Fruit fly (Drosophila melanogaster) whole organism, prepupa: ENCODE data around the gene CG12009.

ENCODE experiments used
- Blimp-1 ChIP-seq: fragments of 200-800 bp; sonication (Bioruptor generic); optimal IDR thresholded peaks from 3 replicates; lab custom pipeline; 2017; ENCODE audit warnings: missing biosample characterization, missing genetic modification characterization, mild to moderate bottlenecking, moderate library complexity, missing genetic modification reagents
- CG10669 ChIP-seq: fragments of 200-800 bp; sonication (Bioruptor generic); optimal IDR thresholded peaks from 3 replicates; lab custom pipeline; 2018; ENCODE audit warnings: missing biosample characterization, mild to moderate bottlenecking, missing genetic modification characterization, moderate library complexity
- CG11294 ChIP-seq: fragments of 200-800 bp; sonication (Bioruptor generic); IDR thresholded peaks from 2 replicates; pipeline ENCODE4 v1.3.6; 2022; ENCODE audit warnings: missing biosample characterization, missing genetic modification characterization
- CG11762 ChIP-seq: fragments of 200-800 bp; sonication (Bioruptor generic); optimal IDR thresholded peaks from 3 replicates; lab custom pipeline; 2016; ENCODE audit warnings: missing biosample characterization, missing genetic modification characterization; ENCODE audit not compliant: insufficient read depth
- CG15336 ChIP-seq: fragments of 200-800 bp; sonication (Bioruptor generic); IDR thresholded peaks from 2 replicates; pipeline ENCODE4 v1.3.6; 2022; ENCODE audit warnings: missing biosample characterization, missing genetic modification characterization
- CG1621 ChIP-seq: fragments of 200-800 bp; sonication (Bioruptor generic); optimal IDR thresholded peaks from 3 replicates; lab custom pipeline; 2018; ENCODE audit warnings: missing biosample characterization, mild to moderate bottlenecking, missing genetic modification characterization
- CG32006 ChIP-seq: fragments of 200-800 bp; sonication (Bioruptor generic); optimal IDR thresholded peaks from 3 replicates; lab custom pipeline; 2017; ENCODE audit warnings: missing biosample characterization, mild to moderate bottlenecking, missing genetic modification characterization
- CG3919 ChIP-seq: fragments of 200-800 bp; sonication (Bioruptor generic); optimal IDR thresholded peaks from 3 replicates; lab custom pipeline; 2016; ENCODE audit warnings: missing biosample characterization, missing genetic modification characterization
- CG4318 ChIP-seq: fragments of 200-800 bp; sonication (Bioruptor generic); optimal IDR thresholded peaks from 3 replicates; lab custom pipeline; 2017; ENCODE audit warnings: missing biosample characterization, mild to moderate bottlenecking, missing genetic modification characterization
- CG6163 ChIP-seq: fragments of 200-800 bp; sonication (Bioruptor generic); IDR thresholded peaks from 3 replicates; pipeline ENCODE4 v1.3.6; 2022; ENCODE audit warnings: missing biosample characterization, missing genetic modification characterization
- CG6792 ChIP-seq: fragments of 200-800 bp; sonication (Bioruptor generic); optimal IDR thresholded peaks from 3 replicates; lab custom pipeline; 2016; ENCODE audit warnings: missing biosample characterization, missing genetic modification characterization
- CG6854 ChIP-seq: fragments of 200-800 bp; sonication (Bioruptor generic); optimal IDR thresholded peaks from 2 replicates; lab custom pipeline; 2017; ENCODE audit warnings: missing biosample characterization, mild to moderate bottlenecking, missing genetic modification characterization
- CG7368 ChIP-seq: fragments of 200-800 bp; sonication (Bioruptor generic); optimal IDR thresholded peaks from 3 replicates; lab custom pipeline; 2016; ENCODE audit warnings: missing biosample characterization, missing genetic modification characterization
- CG8632 ChIP-seq: fragments of 200-800 bp; sonication (Bioruptor generic); optimal IDR thresholded peaks from 3 replicates; lab custom pipeline; 2016; ENCODE audit warnings: missing biosample characterization, missing genetic modification characterization
- CG9139 ChIP-seq: fragments of 200-800 bp; sonication (Bioruptor generic); optimal IDR thresholded peaks from 3 replicates; lab custom pipeline; 2017; ENCODE audit warnings: missing biosample characterization, mild to moderate bottlenecking, missing genetic modification characterization
- Eip75B ChIP-seq: fragments of 200-800 bp; sonication (Bioruptor generic); optimal IDR thresholded peaks from 3 replicates; lab custom pipeline; 2016; ENCODE audit warnings: missing biosample characterization, missing genetic modification characterization
- Eip78C ChIP-seq: fragments of 200-800 bp; sonication (Bioruptor generic); peaks from one replicate; lab custom pipeline; 2016; ENCODE audit warnings: missing biosample characterization, missing genetic modification characterization
- Eip93F ChIP-seq: fragments of 200-800 bp; sonication (Bioruptor generic); optimal IDR thresholded peaks from 2 replicates; lab custom pipeline; 2016; ENCODE audit warnings: missing biosample characterization, mild to moderate bottlenecking, missing genetic modification characterization
- Ets96B ChIP-seq: fragments of 200-800 bp; optimal IDR thresholded peaks from 2 replicates; lab custom pipeline; 2019; ENCODE audit warnings: missing biosample characterization, mild to moderate bottlenecking, missing genetic modification characterization, moderate library complexity
- Gug ChIP-seq: fragments of 200-800 bp; sonication (Bioruptor generic); IDR thresholded peaks from 2 replicates; pipeline ENCODE4 v1.3.6; 2022; ENCODE audit warnings: missing biosample characterization, missing genetic modification characterization
- Hr4 ChIP-seq: fragments of 200-800 bp; sonication (Bioruptor generic); optimal IDR thresholded peaks from 3 replicates; lab custom pipeline; 2016; ENCODE audit warnings: missing biosample characterization, missing genetic modification characterization
- Lpt ChIP-seq: fragments of 200-800 bp; sonication (Bioruptor generic); optimal IDR thresholded peaks from 3 replicates; lab custom pipeline; 2016; ENCODE audit warnings: missing biosample characterization, missing genetic modification characterization
- OdsH ChIP-seq: fragments of 200-800 bp; sonication (Bioruptor generic); optimal IDR thresholded peaks from 3 replicates; lab custom pipeline; 2016; ENCODE audit warnings: missing biosample characterization, missing genetic modification characterization
- Smox ChIP-seq: fragments of 200-800 bp; sonication (Bioruptor generic); optimal IDR thresholded peaks from 3 replicates; lab custom pipeline; 2016; ENCODE audit warnings: missing biosample characterization, missing genetic modification characterization
- Sox102F ChIP-seq: fragments of 200-800 bp; sonication (Bioruptor generic); optimal IDR thresholded peaks from 2 replicates; lab custom pipeline; 2016; ENCODE audit warnings: missing biosample characterization, mild to moderate bottlenecking, missing genetic modification characterization
- Sox14 ChIP-seq: fragments of 200-800 bp; sonication (Bioruptor generic); optimal IDR thresholded peaks from 3 replicates; lab custom pipeline; 2016; ENCODE audit warnings: missing biosample characterization, missing genetic modification characterization
- achi ChIP-seq: fragments of 200-800 bp; sonication (Bioruptor generic); optimal IDR thresholded peaks from 3 replicates; lab custom pipeline; 2016; ENCODE audit warnings: missing biosample characterization, missing genetic modification characterization
- acj6 ChIP-seq: fragments of 200-800 bp; sonication (Bioruptor generic); optimal IDR thresholded peaks from 3 replicates; lab custom pipeline; 2016; ENCODE audit warnings: missing biosample characterization, missing genetic modification characterization
- eg ChIP-seq: fragments of 200-800 bp; sonication (Bioruptor generic); IDR thresholded peaks from 3 replicates; pipeline ENCODE4 v1.3.6; 2022; ENCODE audit warnings: missing biosample characterization, missing genetic modification characterization
- esn ChIP-seq: fragments of 200-800 bp; sonication (Bioruptor generic); optimal IDR thresholded peaks from 2 replicates; lab custom pipeline; 2016; ENCODE audit warnings: missing biosample characterization, mild to moderate bottlenecking, missing genetic modification characterization, moderate library complexity
- fkh ChIP-seq: fragments of 200-800 bp; sonication (Bioruptor generic); optimal IDR thresholded peaks from 3 replicates; lab custom pipeline; 2017; ENCODE audit warnings: missing biosample characterization, mild to moderate bottlenecking, missing genetic modification characterization, moderate library complexity
- lz ChIP-seq: fragments of 200-800 bp; sonication (Bioruptor generic); optimal IDR thresholded peaks from 3 replicates; lab custom pipeline; 2016; ENCODE audit warnings: missing biosample characterization, missing genetic modification characterization
- pdm3 ChIP-seq: fragments of 200-800 bp; sonication (Bioruptor generic); optimal IDR thresholded peaks from 3 replicates; lab custom pipeline; 2016; ENCODE audit warnings: missing biosample characterization, missing genetic modification characterization
- salr ChIP-seq, 2 experiments: fragments of 200-800 bp; sonication (Bioruptor generic); optimal IDR thresholded peaks; 3 replicates each; lab custom pipeline; 2016 to 2018; ENCODE audit warnings: missing biosample characterization in 2 of 2, missing genetic modification characterization in 2 of 2, mild to moderate bottlenecking in 1 of 2
- svp ChIP-seq: fragments of 200-800 bp; sonication (Bioruptor generic); peaks from one replicate; lab custom pipeline; 2016; ENCODE audit warnings: missing biosample characterization, missing genetic modification characterization
- vri ChIP-seq: fragments of 200-800 bp; sonication (Bioruptor generic); optimal IDR thresholded peaks from 3 replicates; lab custom pipeline; 2016; ENCODE audit warnings: missing biosample characterization, mild to moderate bottlenecking, missing genetic modification characterization

CG12009 gene

dm6 chr3L:3308676-3309613 is 17.7 kb downstream of the CG12009 start:
- TF ChIP-seq Smox (no peak), CG10669 (no peak), CG11294 (GFP tag; lab: Robert Waterston, UW) (no peak), OdsH (no peak), achi (no peak), CG3919 (GFP tag; lab: Kevin White, UChicago) (no peak), vri (peak; percentile 96), fkh (GFP tag; lab: Kevin White, UChicago) (peak; percentile 58), Sox14 (GFP tag; lab: Kevin White, UChicago) (no peak), eg (no peak), Eip75B (GFP tag; lab: Kevin White, UChicago) (no peak), Ets96B (tag; lab: Kevin White, UChicago) (no peak), CG9139 (GFP tag; lab: Kevin White, UChicago) (no peak), CG7368 (GFP tag; lab: Kevin White, UChicago) (no peak), pdm3 (GFP tag; lab: Kevin White, UChicago) (no peak), Eip78C (GFP tag; lab: Kevin White, UChicago) (peak; percentile 44), CG8632 (GFP tag; lab: Kevin White, UChicago) (no peak), Lpt (no peak), Gug (no peak), CG1621 (no peak), Sox102F (GFP tag; lab: Kevin White, UChicago) (no peak), svp (GFP tag; lab: Kevin White, UChicago) (peak; percentile 80), acj6 (GFP tag; lab: Kevin White, UChicago) (no peak), CG6163 (GFP tag; lab: Robert Waterston, UW) (no peak), Hr4 (GFP tag; lab: Kevin White, UChicago) (no peak)

dm6 chr3L:3314049-3314448 is 22.8 kb downstream of the CG12009 start, which contains the start of gene Drsl2:
TSS of gene Drsl2 (plus strand) at chr3L:3314349.
- TF ChIP-seq CG6854 (GFP tag; lab: Kevin White, UChicago) (no peak), lz (GFP tag; lab: Kevin White, UChicago) (peak; percentile 3), esn (GFP tag; lab: Kevin White, UChicago) (peak; percentile 23), CG32006 (no peak), salr (GFP tag; optimal IDR thresholded peaks at IDR 0.05; lab: Kevin White, UChicago) (no peak)

dm6 chr3L:3314696-3315095 is 23.4 kb downstream of the CG12009 start, which contains the start of gene Drsl3:
TSS of gene Drsl3 (plus strand) at chr3L:3314996.
- TF ChIP-seq CG15336: no peak
- no peak for TF ChIP-seq OdsH
- TF ChIP-seq Eip93F: no peak
- no peak for TF ChIP-seq CG9139 (GFP tag; lab: Kevin White, UChicago)
- no peak for TF ChIP-seq CG11762
- TF ChIP-seq CG7368 (GFP tag; lab: Kevin White, UChicago): no peak
- TF ChIP-seq CG8632 (GFP tag; lab: Kevin White, UChicago): no peak
- no peak for TF ChIP-seq CG4318 (GFP tag; lab: Kevin White, UChicago)
- no peak for TF ChIP-seq salr (GFP tag; optimal IDR thresholded peaks at IDR 0.05; lab: Kevin White, UChicago)
- no peak for TF ChIP-seq CG6792
- no peak for TF ChIP-seq Blimp-1 (GFP tag; lab: Kevin White, UChicago)
- TF ChIP-seq eg: no peak

dm6 chr3L:3315288-3315687 is 24.0 kb downstream of the CG12009 start, which contains the start of gene Drsl4:
TSS of gene Drsl4 (plus strand) at chr3L:3315620.
- TF ChIP-seq svp (GFP tag; lab: Kevin White, UChicago) (peak; percentile 81), Blimp-1 (GFP tag; lab: Kevin White, UChicago) (no peak)
- TF ChIP-seq, all 60 proteins: peak for 1
